Fruit fly (Drosophila melanogaster): Measurements from ENCODE around the gene ATPsynbetaL.
A peak's percentile ranks its signal among the peaks of the same experiment; 100 is the strongest.

ATPsynbetaL gene

DNA sequence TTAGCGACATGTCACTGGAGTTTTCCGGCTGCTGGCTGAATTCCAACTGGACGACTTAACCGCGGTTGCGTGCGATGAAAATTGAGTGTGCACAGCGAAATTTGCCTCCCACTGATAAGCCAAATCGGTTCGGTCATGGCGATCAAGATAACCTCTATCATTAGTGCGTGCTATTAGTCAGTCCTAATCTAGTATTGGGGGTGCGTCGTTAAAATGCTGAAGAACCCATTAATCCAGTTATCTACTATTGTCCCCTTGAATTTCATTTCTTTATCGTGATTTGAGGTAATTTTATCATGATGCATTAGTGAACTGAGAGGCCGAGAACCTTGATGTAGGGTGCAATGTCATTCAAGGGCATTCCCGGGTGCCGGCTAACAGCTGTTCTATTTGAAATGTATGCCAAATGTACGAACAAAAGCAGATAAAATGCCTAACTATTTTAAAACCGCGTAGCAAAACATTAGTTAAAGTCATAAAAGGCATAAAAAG is 30.9 kb downstream of the ATPsynbetaL start, which contains the start of gene Pgm1:
TSS of gene Pgm1 (minus strand) at position 51 of the 492 bp plus-strand sequence.
- TF ChIP-seq CG5204 (GFP tag; optimal IDR thresholded peaks at IDR 0.05) (no peak), Clk (GFP tag; optimal IDR thresholded peaks at IDR 0.05) (peak; percentile 71), cnc (optimal IDR thresholded peaks at IDR 0.05) (no peak), CG12768 (GFP tag; optimal IDR thresholded peaks at IDR 0.05) (peak; percentile 92), kay (GFP tag; ENCODE audit: borderline replicate concordance) (no peak), CG14711 (tag; optimal IDR thresholded peaks at IDR 0.05) (no peak), ovo (GFP tag; optimal IDR thresholded peaks at IDR 0.05) (peak; percentile 32), CG7101 (tag; optimal IDR thresholded peaks at IDR 0.05) (peak; percentile 79), bab1 (GFP tag; optimal IDR thresholded peaks at IDR 0.05) (peak; percentile 93), cic (GFP tag; optimal IDR thresholded peaks at IDR 0.05) (peak; percentile 83), toe (GFP tag; optimal IDR thresholded peaks at IDR 0.05) (peak; percentile 90), CG1620 (GFP tag; optimal IDR thresholded peaks at IDR 0.05) (peak; percentile 89), pad (GFP tag; optimal IDR thresholded peaks at IDR 0.05) (peak; percentile 72), Hr96 (GFP tag; optimal IDR thresholded peaks at IDR 0.05) (peak; percentile 93), CG11617 (GFP tag; optimal IDR thresholded peaks at IDR 0.05) (peak; percentile 90), CG7045 (GFP tag; optimal IDR thresholded peaks at IDR 0.05) (peak; percentile 86), CG33017 (tag; optimal IDR thresholded peaks at IDR 0.05) (peak; percentile 88), Crg-1 (GFP tag; optimal IDR thresholded peaks at IDR 0.05) (peak; percentile 76), tj (GFP tag; optimal IDR thresholded peaks at IDR 0.05) (peak; percentile 93), Mnt (GFP tag; optimal IDR thresholded peaks at IDR 0.05) (peak; percentile 90)

DNA sequence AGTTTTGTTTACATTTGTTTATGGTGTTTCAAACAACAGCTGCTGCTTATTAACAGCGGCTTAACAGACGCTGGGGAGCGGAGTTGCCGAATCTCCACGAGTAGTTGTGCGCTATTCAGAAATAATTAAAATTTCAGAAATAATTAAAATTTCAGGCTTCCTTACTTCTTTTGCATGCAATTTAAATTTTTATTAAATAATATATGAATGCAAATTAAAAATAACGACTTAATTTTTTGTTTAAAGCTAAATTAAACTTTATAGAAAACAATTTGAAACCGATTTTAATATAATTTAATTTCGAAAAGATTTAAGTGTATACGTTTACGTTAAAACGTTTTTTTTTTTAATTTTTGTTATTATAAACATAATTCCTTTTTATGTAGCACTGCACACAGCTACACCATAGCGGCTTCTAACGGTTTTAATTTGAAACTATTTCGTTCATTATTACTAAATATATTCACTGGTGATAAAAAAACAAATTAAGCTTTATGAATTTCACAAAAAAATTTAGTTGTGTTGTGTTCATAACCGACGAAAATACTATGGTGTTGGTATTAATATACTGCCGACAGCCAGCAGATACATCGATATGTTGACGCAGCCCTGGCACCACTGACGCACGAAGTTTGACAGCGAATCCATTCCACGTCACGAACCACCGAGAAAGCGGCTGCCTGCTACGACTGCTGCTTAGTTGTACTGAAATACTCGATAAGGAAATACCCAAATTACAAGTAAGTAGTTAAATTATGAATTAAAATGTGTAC is 31.5 kb downstream of the ATPsynbetaL start, which contains the start of gene SsRbeta:
TSS of gene SsRbeta (plus strand) at position 645 of the 773 bp plus-strand sequence.
- TF ChIP-seq cnc (optimal IDR thresholded peaks at IDR 0.05): no peak
- peak; percentile 29 for TF ChIP-seq Crg-1 (GFP tag; optimal IDR thresholded peaks at IDR 0.05)
- TF ChIP-seq Clk (GFP tag; optimal IDR thresholded peaks at IDR 0.05): no peak
- TF ChIP-seq bab1 (GFP tag; optimal IDR thresholded peaks at IDR 0.05): peak; percentile 24
- TF ChIP-seq Mnt (GFP tag; optimal IDR thresholded peaks at IDR 0.05): peak; percentile 48
- TF ChIP-seq cic (GFP tag; optimal IDR thresholded peaks at IDR 0.05): peak; percentile 27
- no peak for TF ChIP-seq pad (GFP tag; optimal IDR thresholded peaks at IDR 0.05)
- TF ChIP-seq CG7045 (GFP tag; optimal IDR thresholded peaks at IDR 0.05): no peak
- no peak for TF ChIP-seq Hr96 (GFP tag; optimal IDR thresholded peaks at IDR 0.05)
- peak; percentile 37 for TF ChIP-seq CG7101 (tag; optimal IDR thresholded peaks at IDR 0.05)
- no peak for TF ChIP-seq kay (GFP tag; ENCODE audit: borderline replicate concordance)
- TF ChIP-seq toe (GFP tag; optimal IDR thresholded peaks at IDR 0.05): no peak
- peak; percentile 88 for TF ChIP-seq CG14711 (tag; optimal IDR thresholded peaks at IDR 0.05)
- TF ChIP-seq CG5204 (GFP tag; optimal IDR thresholded peaks at IDR 0.05): no peak
- TF ChIP-seq CG11617 (GFP tag; optimal IDR thresholded peaks at IDR 0.05): peak; percentile 34
- peak; percentile 16 for TF ChIP-seq ovo (GFP tag; optimal IDR thresholded peaks at IDR 0.05)
- TF ChIP-seq CG1620 (GFP tag; optimal IDR thresholded peaks at IDR 0.05): no peak
- TF ChIP-seq tj (GFP tag; optimal IDR thresholded peaks at IDR 0.05): no peak
- no peak for TF ChIP-seq CG33017 (tag; optimal IDR thresholded peaks at IDR 0.05)
- TF ChIP-seq CG12768 (GFP tag; optimal IDR thresholded peaks at IDR 0.05): no peak

DNA sequence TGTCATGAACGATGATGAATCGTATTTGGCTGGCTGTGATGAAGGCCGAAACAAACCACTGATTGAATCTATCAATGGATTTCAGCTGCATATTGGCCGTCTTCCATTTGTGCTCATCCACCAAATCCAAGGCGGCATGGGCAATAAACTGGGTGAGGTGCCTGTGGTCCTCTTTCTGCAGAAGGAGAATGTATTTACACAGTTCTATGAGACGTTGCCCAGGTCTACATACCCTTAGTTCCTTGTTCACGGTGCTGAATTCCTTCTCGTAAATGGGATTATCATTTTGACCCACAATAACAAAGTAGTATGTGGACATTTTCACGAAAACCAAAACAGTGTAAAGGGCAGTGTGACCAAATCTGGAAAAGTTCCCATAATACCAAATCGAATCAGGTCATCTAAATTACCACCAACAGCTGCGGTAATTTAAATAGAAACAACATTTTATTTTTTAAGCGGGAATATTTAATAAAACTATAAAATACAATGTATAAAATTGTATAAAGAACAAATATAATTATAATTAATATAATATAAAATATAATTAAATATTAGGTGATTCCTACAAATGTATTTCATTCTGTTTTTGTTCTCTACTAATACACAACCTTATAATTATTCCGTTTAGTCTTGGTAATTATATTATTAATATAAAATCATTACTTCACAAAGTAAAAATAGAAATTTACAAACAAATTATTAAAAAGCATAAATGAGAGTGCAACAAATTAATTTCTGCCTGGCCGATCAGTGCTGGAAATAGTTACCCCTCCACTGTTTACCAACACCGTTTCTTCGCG is 33.8 kb downstream of the ATPsynbetaL start, which contains the start of the genes Trs20 and elg1:
TSS of gene Trs20 (minus strand) at position 369 of the 803 bp plus-strand sequence.
TSS of gene elg1 (plus strand) at position 765 of the 803 bp plus-strand sequence.
- TF ChIP-seq bab1 (GFP tag; optimal IDR thresholded peaks at IDR 0.05): no peak
- peak; percentile 71 for TF ChIP-seq CG14711 (tag; optimal IDR thresholded peaks at IDR 0.05)
- no peak for TF ChIP-seq kay (GFP tag; ENCODE audit: borderline replicate concordance)
- peak; percentile 79 for TF ChIP-seq CG7101 (tag; optimal IDR thresholded peaks at IDR 0.05)
- no peak for TF ChIP-seq CG5204 (GFP tag; optimal IDR thresholded peaks at IDR 0.05)
- TF ChIP-seq cnc (optimal IDR thresholded peaks at IDR 0.05): no peak
- peak; percentile 67 for TF ChIP-seq CG11617 (GFP tag; optimal IDR thresholded peaks at IDR 0.05)
- TF ChIP-seq cic (GFP tag; optimal IDR thresholded peaks at IDR 0.05): peak; percentile 24
- peak; percentile 38 for TF ChIP-seq CG1620 (GFP tag; optimal IDR thresholded peaks at IDR 0.05)
- TF ChIP-seq Clk (GFP tag; optimal IDR thresholded peaks at IDR 0.05): no peak
- peak; percentile 73 for TF ChIP-seq Mnt (GFP tag; optimal IDR thresholded peaks at IDR 0.05)
- peak; percentile 82 for TF ChIP-seq Crg-1 (GFP tag; optimal IDR thresholded peaks at IDR 0.05)
- TF ChIP-seq pad (GFP tag; optimal IDR thresholded peaks at IDR 0.05): peak; percentile 81
- TF ChIP-seq ovo (GFP tag; optimal IDR thresholded peaks at IDR 0.05): peak; percentile 58
- TF ChIP-seq CG12768 (GFP tag; optimal IDR thresholded peaks at IDR 0.05): peak; percentile 81
- TF ChIP-seq CG33017 (tag; optimal IDR thresholded peaks at IDR 0.05): peak; percentile 72
- peak; percentile 37 for TF ChIP-seq tj (GFP tag; optimal IDR thresholded peaks at IDR 0.05)
- TF ChIP-seq CG7045 (GFP tag; optimal IDR thresholded peaks at IDR 0.05): peak; percentile 56
- no peak for TF ChIP-seq toe (GFP tag; optimal IDR thresholded peaks at IDR 0.05)
- no peak for TF ChIP-seq Hr96 (GFP tag; optimal IDR thresholded peaks at IDR 0.05)

DNA sequence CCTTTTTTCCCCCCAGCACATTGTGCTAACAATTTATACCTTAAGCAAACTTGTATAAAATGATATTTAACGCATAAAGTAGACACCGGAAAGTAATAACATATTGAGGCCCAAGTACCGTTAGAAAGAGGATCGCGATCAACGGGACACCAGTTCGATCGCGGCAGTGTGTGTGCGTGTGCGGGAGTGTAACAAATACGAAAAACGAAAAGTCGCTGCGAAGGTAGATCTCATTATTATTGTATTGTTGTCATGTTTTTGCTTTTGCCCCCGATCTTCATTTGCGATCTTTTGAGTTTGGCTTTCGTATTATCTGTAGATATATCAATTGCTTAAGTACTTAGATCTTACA is 34.4 kb downstream of the ATPsynbetaL start:
- no peak for TF ChIP-seq Hr96 (GFP tag; optimal IDR thresholded peaks at IDR 0.05)
- no peak for TF ChIP-seq ovo (GFP tag; optimal IDR thresholded peaks at IDR 0.05)
- TF ChIP-seq CG14711 (tag; optimal IDR thresholded peaks at IDR 0.05): no peak
- TF ChIP-seq CG1620 (GFP tag; optimal IDR thresholded peaks at IDR 0.05): no peak
- no peak for TF ChIP-seq bab1 (GFP tag; optimal IDR thresholded peaks at IDR 0.05)
- no peak for TF ChIP-seq CG33017 (tag; optimal IDR thresholded peaks at IDR 0.05)
- no peak for TF ChIP-seq Crg-1 (GFP tag; optimal IDR thresholded peaks at IDR 0.05)
- no peak for TF ChIP-seq CG7101 (tag; optimal IDR thresholded peaks at IDR 0.05)
- TF ChIP-seq Mnt (GFP tag; optimal IDR thresholded peaks at IDR 0.05): no peak
- TF ChIP-seq kay (GFP tag; ENCODE audit: borderline replicate concordance): no peak
- no peak for TF ChIP-seq tj (GFP tag; optimal IDR thresholded peaks at IDR 0.05)
- TF ChIP-seq CG7045 (GFP tag; optimal IDR thresholded peaks at IDR 0.05): no peak

All from whole organism, adult.